Fruit fly (Drosophila melanogaster) whole organism, larva: ENCODE measurements around the gene Chs2.

Experiments used
- noc ChIP-seq: fragments of 200-800 bp; sonication (Bioruptor generic); optimal IDR thresholded peaks from 3 replicates; lab custom pipeline; 2019; ENCODE audit warnings: missing biosample characterization, mild to moderate bottlenecking, missing genetic modification characterization, moderate library complexity

The Chs2 gene

DNA sequence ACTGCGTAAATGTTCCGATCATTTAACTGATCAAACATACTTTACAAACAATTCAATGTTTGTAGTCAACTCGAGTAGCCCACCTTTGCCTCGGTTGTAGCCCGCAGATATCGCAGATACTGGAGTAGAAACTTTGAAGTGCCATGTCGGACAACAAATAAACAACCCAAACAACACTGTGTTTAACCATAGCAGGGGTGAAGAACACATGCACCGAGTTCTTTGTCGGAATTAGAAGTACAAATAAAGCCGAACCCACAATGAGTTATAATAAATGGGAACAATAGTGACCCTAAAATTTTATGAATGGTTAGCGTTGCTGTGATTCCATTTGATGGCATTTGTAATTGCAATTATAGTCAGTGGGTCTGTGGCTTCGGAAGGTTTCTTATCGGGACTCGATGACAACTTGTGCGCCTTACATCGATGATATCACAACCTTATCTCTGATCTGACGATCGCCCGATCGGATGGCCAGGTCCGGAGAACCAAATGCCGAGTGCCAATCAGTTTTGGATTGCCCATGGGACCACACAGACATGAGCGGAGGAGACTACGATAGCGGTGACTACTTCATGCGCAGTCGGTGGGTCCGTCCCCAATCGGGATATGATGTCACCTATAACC lies at the start of gene Chs2:
Gene Chs2 (plus strand): TSS at position 510 of the 627 bp plus-strand sequence.
- TF ChIP-seq noc = no peak

DNA sequence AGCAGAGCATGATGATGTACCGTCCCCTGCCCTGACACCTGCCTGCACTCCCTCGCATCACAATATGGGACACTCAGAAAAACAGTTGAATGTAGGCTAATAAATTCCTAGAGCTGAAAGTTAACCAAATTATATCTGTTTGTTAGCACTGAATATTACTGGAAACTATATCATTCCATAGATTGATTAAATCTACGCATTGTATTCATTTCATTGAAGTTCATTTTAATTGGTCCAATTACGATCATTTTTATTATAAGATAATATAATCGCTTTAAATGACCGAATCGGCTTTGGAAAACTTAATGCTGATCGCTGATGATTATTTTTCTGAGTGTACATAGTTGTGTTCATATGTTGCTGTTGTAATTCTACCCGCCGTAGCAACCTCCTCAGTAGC lies 43.6 kb upstream of the Chs2 start:
- TF ChIP-seq noc = no peak

dm6 chr3L:21930179-21930578 lies 32.0 kb upstream of the Chs2 start:
- TF ChIP-seq noc = no peak

dm6 chr3L:21934462-21934861 lies 27.7 kb upstream of the Chs2 start, which contains the start of gene SLC22A:
TSS of gene SLC22A (plus strand) at chr3L:21934704.
- TF ChIP-seq noc = peak; percentile 6

- TF ChIP-seq noc = peak; percentile 43
Observed at dm6 chr3L:21936152-21936551, 26.0 kb upstream of the Chs2 start.

- no peak for TF ChIP-seq noc
Observed at dm6 chr3L:21941615-21942259, 20.5 kb upstream of the Chs2 start, which contains the start of the genes PolH and CG14562. TSS of gene PolH (minus strand) at chr3L:21941812. TSS of gene CG14562 (plus strand) at chr3L:21942221.

dm6 chr3L:21953028-21954016 lies 8.9 kb upstream of the Chs2 start:
- TF ChIP-seq noc = peak; percentile 48

dm6 chr3L:21954474-21955321 lies 7.5 kb upstream of the Chs2 start, which contains the start of gene CG7458:
TSS of gene CG7458 (plus strand) at chr3L:21955110.
- peak; percentile 81 for TF ChIP-seq noc

- TF ChIP-seq noc = no peak
Observed at dm6 chr3L:21963293-21963692, 1.1 kb downstream of the Chs2 start.

DNA sequence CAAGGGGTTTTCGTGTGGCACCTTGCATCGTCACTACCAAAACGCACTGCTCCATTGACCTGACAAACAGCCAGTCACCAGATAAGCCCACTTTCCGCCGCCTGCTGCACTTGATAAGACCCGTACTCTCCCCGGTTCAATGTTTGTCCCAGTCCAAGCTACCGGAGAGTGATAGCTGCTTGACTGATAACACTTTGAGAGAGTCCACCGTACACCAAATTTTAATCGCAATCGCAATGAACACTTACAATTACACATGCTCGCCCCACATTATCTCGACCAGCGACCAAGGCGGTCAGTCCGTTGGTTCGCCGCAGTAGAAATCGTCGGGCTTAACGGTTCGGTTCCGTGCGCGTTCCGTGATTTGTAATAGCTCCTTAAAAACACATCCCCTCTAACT lies 9.5 kb downstream of the Chs2 start, which contains the start of gene P5CS:
Gene P5CS (plus strand): TSS at position 268 of the 400 bp plus-strand sequence.
- no peak for TF ChIP-seq noc

dm6 chr3L:21972162-21973022 lies 10.2 kb downstream of the Chs2 start:
- peak; percentile 45 for TF ChIP-seq noc

dm6 chr3L:21973640-21974039 lies 11.4 kb downstream of the Chs2 start:
- TF ChIP-seq noc = no peak

dm6 chr3L:21979789-21980188 lies 17.6 kb downstream of the Chs2 start:
- no peak for TF ChIP-seq noc

DNA sequence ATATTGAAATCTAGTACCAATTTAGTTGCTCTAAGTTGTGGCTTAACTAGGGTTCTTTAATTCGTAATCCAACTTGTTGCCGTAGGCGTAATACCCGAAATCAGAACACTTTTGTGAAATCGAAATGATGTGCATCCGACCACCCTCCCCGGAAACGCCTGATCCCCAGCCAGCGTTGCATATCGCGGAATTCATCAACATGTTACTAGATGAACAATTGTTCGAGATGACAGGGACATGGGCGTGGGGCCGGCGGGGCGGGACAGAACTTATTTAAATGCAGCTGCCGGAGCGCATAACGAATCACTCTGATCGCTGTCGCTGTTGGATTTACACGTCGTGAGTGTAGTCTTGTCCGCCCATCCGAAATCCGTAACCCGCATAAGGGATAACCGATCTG lies 22.7 kb downstream of the Chs2 start, which contains the start of gene Act79B:
Gene Act79B (plus strand): TSS at position 301 of the 400 bp plus-strand sequence.
- TF ChIP-seq noc = no peak

dm6 chr3L:21994000-21994399 lies 31.8 kb downstream of the Chs2 start:
- TF ChIP-seq noc = no peak
